Fruit fly (Drosophila melanogaster) whole organism, embryonic: Measurements from ENCODE around the gene Nmt.

Experiments
- Antp ChIP-seq: fragments of 200-800 bp; sonication (Bioruptor generic); optimal IDR thresholded peaks from 3 replicates; lab custom pipeline; 2016; ENCODE audit warnings: missing biosample characterization, missing genetic modification characterization
- Atf-2 ChIP-seq: fragments of 200-800 bp; sonication (Bioruptor generic); optimal IDR thresholded peaks from 2 replicates; lab custom pipeline; 2016; ENCODE audit warnings: missing biosample characterization, missing genetic modification characterization
- B-H1 ChIP-seq: fragments of 200-800 bp; sonication (Bioruptor generic); IDR thresholded peaks from 3 replicates; pipeline ENCODE4 v1.3.6; 2022; ENCODE audit warnings: missing biosample characterization, missing genetic modification characterization
- CG10979 ChIP-seq: fragments of 200-800 bp; sonication (Bioruptor generic); optimal IDR thresholded peaks from 2 replicates; lab custom pipeline; 2018; ENCODE audit warnings: missing biosample characterization, mild to moderate bottlenecking, missing genetic modification characterization, moderate library complexity
- CG11695 ChIP-seq: fragments of 200-800 bp; sonication (Bioruptor generic); IDR thresholded peaks from 3 replicates; pipeline ENCODE4 v1.3.6; 2022; ENCODE audit warnings: missing biosample characterization, missing genetic modification characterization
- CG12942 ChIP-seq: fragments of 200-800 bp; sonication (Bioruptor generic); optimal IDR thresholded peaks from 3 replicates; lab custom pipeline; 2016; ENCODE audit warnings: missing biosample characterization, missing genetic modification characterization
- CG13123 ChIP-seq: fragments of 200-800 bp; sonication (Bioruptor generic); optimal IDR thresholded peaks from 2 replicates; lab custom pipeline; 2016; ENCODE audit warnings: missing biosample characterization, missing genetic modification characterization
- CG13424 ChIP-seq: fragments of 200-800 bp; sonication (Bioruptor generic); optimal IDR thresholded peaks from 2 replicates; lab custom pipeline; 2019; ENCODE audit warnings: missing biosample characterization, mild to moderate bottlenecking, missing genetic modification characterization, moderate library complexity
- CG14667 ChIP-seq: fragments of 200-800 bp; sonication (Bioruptor generic); IDR thresholded peaks from 2 replicates; pipeline ENCODE4 v1.3.6; 2022; ENCODE audit warnings: missing biosample characterization, missing genetic modification characterization
- CG16815 ChIP-seq: fragments of 200-800 bp; sonication (Bioruptor generic); optimal IDR thresholded peaks from 3 replicates; lab custom pipeline; 2017; ENCODE audit warnings: missing biosample characterization, mild to moderate bottlenecking, missing genetic modification characterization
- CG17912 ChIP-seq: fragments of 200-800 bp; sonication (Bioruptor generic); optimal IDR thresholded peaks from 2 replicates; lab custom pipeline; 2018; ENCODE audit warnings: missing biosample characterization, mild to moderate bottlenecking, missing genetic modification characterization
- CG18619 ChIP-seq: fragments of 200-800 bp; sonication (Bioruptor generic); optimal IDR thresholded peaks from 3 replicates; lab custom pipeline; 2017; ENCODE audit warnings: missing biosample characterization, mild to moderate bottlenecking, missing genetic modification characterization
- CG2129 ChIP-seq: fragments of 200-800 bp; sonication (Bioruptor generic); IDR thresholded peaks from 2 replicates; pipeline ENCODE4 v1.3.6; 2022; ENCODE audit warnings: missing biosample characterization, missing genetic modification characterization; ENCODE audit not compliant: partially characterized antibody
- CG3163 ChIP-seq: fragments of 200-800 bp; sonication (Bioruptor generic); optimal IDR thresholded peaks from 3 replicates; lab custom pipeline; 2016; ENCODE audit warnings: missing biosample characterization, missing genetic modification characterization
- CG33213 ChIP-seq: fragments of 200-800 bp; sonication (Bioruptor generic); optimal IDR thresholded peaks from 3 replicates; lab custom pipeline; 2016; ENCODE audit warnings: missing biosample characterization, missing genetic modification characterization
- CG6683 ChIP-seq: fragments of 200-800 bp; sonication (Bioruptor generic); optimal IDR thresholded peaks from 2 replicates; lab custom pipeline; 2017; ENCODE audit warnings: missing biosample characterization, mild to moderate bottlenecking, missing genetic modification characterization, missing genetic modification reagents
- CG6791 ChIP-seq: fragments of 200-800 bp; sonication (Bioruptor generic); IDR thresholded peaks from 3 replicates; pipeline ENCODE4 v1.3.6; 2022; ENCODE audit warnings: missing biosample characterization, missing genetic modification characterization; ENCODE audit not compliant: partially characterized antibody
- CG6854 ChIP-seq: fragments of 200-800 bp; sonication (Bioruptor generic); optimal IDR thresholded peaks from 3 replicates; lab custom pipeline; 2017; ENCODE audit warnings: missing biosample characterization, mild to moderate bottlenecking, missing genetic modification characterization
- CG7556 ChIP-seq: fragments of 200-800 bp; sonication (Bioruptor generic); optimal IDR thresholded peaks from 2 replicates; lab custom pipeline; 2017; ENCODE audit warnings: missing biosample characterization, mild to moderate bottlenecking, missing genetic modification characterization
- CG7963 ChIP-seq: fragments of 200-800 bp; sonication (Bioruptor generic); IDR thresholded peaks from 3 replicates; pipeline ENCODE4 v1.3.6; 2022; ENCODE audit warnings: missing biosample characterization, missing genetic modification characterization; ENCODE audit not compliant: partially characterized antibody
- CG9609 ChIP-seq: fragments of 200-800 bp; sonication (Bioruptor generic); optimal IDR thresholded peaks from 3 replicates; lab custom pipeline; 2016; ENCODE audit warnings: missing biosample characterization, missing genetic modification characterization
- Dek ChIP-seq: fragments of 200-800 bp; sonication (Bioruptor generic); optimal IDR thresholded peaks from 3 replicates; lab custom pipeline; 2019; ENCODE audit warnings: missing biosample characterization, mild to moderate bottlenecking, missing genetic modification characterization, moderate library complexity
- Dll ChIP-seq: fragments of 200-800 bp; sonication (Bioruptor generic); IDR thresholded peaks from 4 replicates; pipeline ENCODE4 v1.3.6; 2022; ENCODE audit warnings: missing biosample characterization, missing genetic modification characterization; ENCODE audit not compliant: partially characterized antibody
- Doc3 ChIP-seq: fragments of 200-800 bp; sonication (Bioruptor generic); IDR thresholded peaks from 3 replicates; pipeline ENCODE4 v1.3.6; 2022; ENCODE audit warnings: missing biosample characterization, missing genetic modification characterization; ENCODE audit not compliant: partially characterized antibody
- Dp ChIP-seq: fragments of 200-800 bp; sonication (Bioruptor generic); optimal IDR thresholded peaks from 2 replicates; lab custom pipeline; 2018; ENCODE audit warnings: missing biosample characterization, mild to moderate bottlenecking, missing genetic modification characterization, moderate library complexity
- E2f2 ChIP-seq: fragments of 200-800 bp; sonication (Bioruptor generic); IDR thresholded peaks from 2 replicates; pipeline ENCODE4 v1.3.6; 2022; ENCODE audit warnings: missing biosample characterization, missing genetic modification characterization
- Ets97D ChIP-seq: fragments of 200-800 bp; sonication (Bioruptor generic); optimal IDR thresholded peaks from 3 replicates; lab custom pipeline; 2016; ENCODE audit warnings: missing biosample characterization, missing genetic modification characterization
- Hr39 ChIP-seq: fragments of >200 bp; optimal IDR thresholded peaks from 2 replicates; lab custom pipeline; 2017
- Lpt ChIP-seq: fragments of >200 bp; optimal IDR thresholded peaks from 2 replicates; lab custom pipeline; 2018; ENCODE audit warnings: missing biosample characterization, missing genetic modification characterization
- Oaz ChIP-seq: fragments of 200-800 bp; sonication (Bioruptor generic); IDR thresholded peaks from 2 replicates; pipeline ENCODE4 v1.3.6; 2022; ENCODE audit warnings: missing biosample characterization, missing genetic modification characterization
- PHDP ChIP-seq: fragments of 200-800 bp; sonication (Bioruptor generic); optimal IDR thresholded peaks from 3 replicates; lab custom pipeline; 2018; ENCODE audit warnings: missing biosample characterization, mild to moderate bottlenecking, missing genetic modification characterization, moderate library complexity
- Poxn ChIP-seq: fragments of 200-800 bp; sonication (Bioruptor generic); IDR thresholded peaks from 2 replicates; pipeline ENCODE4 v1.3.6; 2022; ENCODE audit warnings: missing biosample characterization, missing genetic modification characterization
- Sin3A ChIP-seq: fragments of >200 bp; optimal IDR thresholded peaks from 2 replicates; lab custom pipeline; 2018
- Sox100B ChIP-seq: fragments of 200-800 bp; sonication (Bioruptor generic); optimal IDR thresholded peaks from 3 replicates; lab custom pipeline; 2018; ENCODE audit warnings: missing biosample characterization, mild to moderate bottlenecking, missing genetic modification characterization
- ase ChIP-seq: fragments of 200-800 bp; sonication (Bioruptor generic); IDR thresholded peaks from 3 replicates; pipeline ENCODE4 v1.3.6; 2022; ENCODE audit warnings: missing biosample characterization, missing genetic modification characterization
- bsh ChIP-seq, 2 experiments: fragments of 200-800 bp; sonication (Bioruptor generic); optimal IDR thresholded peaks; 2 replicates each; lab custom pipeline; 2017 to 2018; ENCODE audit warnings: mild to moderate bottlenecking in 2 of 2, missing biosample characterization in 2 of 2, missing genetic modification characterization in 2 of 2, moderate library complexity in 1 of 2
- cato ChIP-seq: fragments of 200-800 bp; sonication (Bioruptor generic); optimal IDR thresholded peaks from 2 replicates; lab custom pipeline; 2016; ENCODE audit warnings: missing biosample characterization, missing genetic modification characterization, borderline replicate concordance
- chm ChIP-seq: fragments of 200-800 bp; sonication (Bioruptor generic); IDR thresholded peaks from 2 replicates; pipeline ENCODE4 v1.3.6; 2022; ENCODE audit warnings: missing biosample characterization, missing genetic modification characterization
- ci ChIP-seq: fragments of 200-800 bp; sonication (Bioruptor generic); IDR thresholded peaks from 3 replicates; pipeline ENCODE4 v1.3.6; 2022; ENCODE audit warnings: missing biosample characterization, missing genetic modification characterization
- dm ChIP-seq: fragments of 200-800 bp; sonication (Bioruptor generic); optimal IDR thresholded peaks from 3 replicates; lab custom pipeline; 2016; ENCODE audit warnings: missing biosample characterization, missing genetic modification characterization
- exex ChIP-seq: fragments of 200-800 bp; sonication (Bioruptor generic); optimal IDR thresholded peaks from 4 replicates; lab custom pipeline; 2018; ENCODE audit warnings: missing biosample characterization, mild to moderate bottlenecking, missing genetic modification characterization, moderate library complexity
- fd96Cb ChIP-seq: fragments of 200-800 bp; sonication (Bioruptor generic); optimal IDR thresholded peaks from 2 replicates; lab custom pipeline; 2018; ENCODE audit warnings: missing biosample characterization, mild to moderate bottlenecking, missing genetic modification characterization, moderate library complexity
- odd ChIP-seq: fragments of 200-800 bp; sonication (Bioruptor generic); optimal IDR thresholded peaks from 2 replicates; lab custom pipeline; 2017; ENCODE audit warnings: missing biosample characterization, mild to moderate bottlenecking, missing genetic modification characterization
- sima ChIP-seq: fragments of 200-800 bp; sonication (Bioruptor generic); optimal IDR thresholded peaks from 2 replicates; lab custom pipeline; 2016; ENCODE audit warnings: missing biosample characterization, missing genetic modification characterization
- slp2 ChIP-seq: fragments of 200-800 bp; sonication (Bioruptor generic); optimal IDR thresholded peaks from 2 replicates; lab custom pipeline; 2016; ENCODE audit warnings: missing biosample characterization, missing genetic modification characterization
- tgo ChIP-seq: fragments of 200-800 bp; sonication (Bioruptor generic); IDR thresholded peaks from 3 replicates; pipeline ENCODE4 v1.3.6; 2022; ENCODE audit warnings: missing biosample characterization, missing genetic modification characterization
- trh ChIP-seq: fragments of 200-800 bp; sonication (Bioruptor generic); optimal IDR thresholded peaks from 2 replicates; lab custom pipeline; 2016; ENCODE audit warnings: missing biosample characterization, missing genetic modification characterization
- tup ChIP-seq: fragments of 200-800 bp; sonication (Bioruptor generic); optimal IDR thresholded peaks from 2 replicates; lab custom pipeline; 2016; ENCODE audit warnings: missing biosample characterization, mild to moderate bottlenecking, missing genetic modification characterization, moderate library complexity
- unc-4 ChIP-seq: fragments of 200-800 bp; sonication (Bioruptor generic); IDR thresholded peaks from 2 replicates; pipeline ENCODE4 v1.3.6; 2022; ENCODE audit warnings: missing biosample characterization, missing genetic modification characterization; ENCODE audit not compliant: partially characterized antibody
- wdn ChIP-seq: fragments of 200-800 bp; sonication (Bioruptor generic); IDR thresholded peaks from 2 replicates; pipeline ENCODE4 v1.3.6; 2022; ENCODE audit warnings: missing biosample characterization, missing genetic modification characterization

Nmt gene

DNA sequence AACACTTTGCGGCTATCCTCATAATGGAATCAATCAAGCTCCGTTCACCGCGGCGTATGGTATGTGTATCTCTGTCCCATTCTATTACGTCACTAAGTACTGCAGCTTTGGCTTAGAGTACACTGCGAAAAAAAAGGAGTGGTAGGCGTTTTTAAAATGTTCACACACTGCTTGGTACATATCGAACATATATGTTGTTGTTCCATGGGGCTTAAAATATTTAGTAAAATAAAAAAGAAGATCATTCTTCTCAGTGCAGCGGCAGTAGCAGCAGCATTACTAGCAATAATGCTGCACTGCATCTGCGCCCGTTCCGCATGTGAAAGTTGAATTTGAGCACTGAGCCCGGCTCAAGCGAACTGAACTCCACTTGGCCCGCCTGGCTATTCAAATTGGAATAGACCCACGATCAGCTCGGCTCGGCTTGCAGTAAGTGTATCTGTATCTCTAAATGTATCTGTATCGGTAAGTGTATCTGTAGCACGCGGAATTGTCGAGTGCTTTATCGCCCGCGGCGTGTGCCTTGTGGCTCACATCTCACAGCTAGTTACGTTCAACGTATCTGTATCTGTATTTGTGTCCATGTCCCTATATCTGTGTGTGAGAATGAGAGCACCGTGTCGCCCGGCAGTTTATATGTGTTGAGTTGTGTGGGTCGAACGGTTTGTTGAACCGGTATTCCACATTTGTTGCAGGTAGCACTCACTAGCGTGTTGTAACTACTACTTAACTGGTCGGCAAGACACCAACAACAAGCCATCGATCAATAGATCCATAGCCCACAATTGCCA is 24.8 kb downstream of the Nmt start (continued):
- TF ChIP-seq trh (GFP tag; lab: Kevin White, UChicago) (no peak), Sin3A (no peak), CG7556 (GFP tag; lab: Kevin White, UChicago) (no peak), CG3163 (no peak), Antp (GFP tag; lab: Kevin White, UChicago) (peak; percentile 32), CG18619 (GFP tag; lab: Kevin White, UChicago) (peak; percentile 30), CG33213 (GFP tag; lab: Kevin White, UChicago) (peak; percentile 41), CG13424 (peak; percentile 65), sima (GFP tag; lab: Kevin White, UChicago) (no peak), Doc3 (no peak), E2f2 (GFP tag; lab: Robert Waterston, UW) (no peak), tgo (GFP tag; lab: Robert Waterston, UW) (peak; percentile 55; the same call in 2 of the 3 replicates), bsh (GFP tag; optimal IDR thresholded peaks at IDR 0.05; lab: Kevin White, UChicago) (peak; percentile 65 to 69), CG12942 (GFP tag; lab: Kevin White, UChicago) (peak; percentile 33), unc-4 (GFP tag; lab: Robert Waterston, UW) (no peak), CG9609 (GFP tag; lab: Kevin White, UChicago) (peak; percentile 44), odd (no peak), fd96Cb (tag; lab: Kevin White, UChicago) (peak; percentile 63), ci (GFP tag; lab: Robert Waterston, UW) (peak; percentile 91), Dll (GFP tag; lab: Robert Waterston, UW) (no peak), Dp (GFP tag; lab: Kevin White, UChicago) (no peak), CG2129 (no peak), CG16815 (GFP tag; lab: Kevin White, UChicago) (no peak), Ets97D (no peak), ase (GFP tag; lab: Robert Waterston, UW) (peak; percentile 60; the same call in 1 of the 3 replicates), Poxn (GFP tag; lab: Robert Waterston, UW) (no peak), CG13123 (no peak), CG6854 (GFP tag; lab: Kevin White, UChicago) (no peak), CG17912 (GFP tag; lab: Kevin White, UChicago) (no peak), Hr39 (lab: Kevin White, UChicago) (no peak), wdn (no peak), Lpt (GFP tag; lab: Kevin White, UChicago) (no peak), dm (GFP tag; lab: Kevin White, UChicago) (no peak), Dek (tag; lab: Kevin White, UChicago) (no peak), PHDP (peak; percentile 49), exex (tag; lab: Kevin White, UChicago) (no peak), slp2 (GFP tag; lab: Kevin White, UChicago) (no peak), cato (GFP tag; lab: Kevin White, UChicago) (peak; percentile 45), CG6683 (GFP tag; lab: Kevin White, UChicago) (no peak), CG6791 (GFP tag; lab: Robert Waterston, UW) (no peak), Atf-2 (peak; percentile 37), chm (GFP tag; lab: Robert Waterston, UW) (no peak), Oaz (GFP tag; lab: Robert Waterston, UW) (no peak), B-H1 (GFP tag; lab: Robert Waterston, UW) (peak; percentile 26; the same call in 2 of the 3 replicates), CG10979 (tag; lab: Kevin White, UChicago) (peak; percentile 61), CG14667 (GFP tag; lab: Robert Waterston, UW) (no peak), CG7963 (no peak), CG11695 (GFP tag; lab: Robert Waterston, UW) (0 out of 3 replicates have a peak, but pooled peaks have one; percentile 45), tup (GFP tag; lab: Kevin White, UChicago) (no peak), Sox100B (GFP tag; lab: Kevin White, UChicago) (peak; percentile 60)
